Fruit fly (Drosophila melanogaster): ENCODE data around the gene sky.

Gene sky

DNA sequence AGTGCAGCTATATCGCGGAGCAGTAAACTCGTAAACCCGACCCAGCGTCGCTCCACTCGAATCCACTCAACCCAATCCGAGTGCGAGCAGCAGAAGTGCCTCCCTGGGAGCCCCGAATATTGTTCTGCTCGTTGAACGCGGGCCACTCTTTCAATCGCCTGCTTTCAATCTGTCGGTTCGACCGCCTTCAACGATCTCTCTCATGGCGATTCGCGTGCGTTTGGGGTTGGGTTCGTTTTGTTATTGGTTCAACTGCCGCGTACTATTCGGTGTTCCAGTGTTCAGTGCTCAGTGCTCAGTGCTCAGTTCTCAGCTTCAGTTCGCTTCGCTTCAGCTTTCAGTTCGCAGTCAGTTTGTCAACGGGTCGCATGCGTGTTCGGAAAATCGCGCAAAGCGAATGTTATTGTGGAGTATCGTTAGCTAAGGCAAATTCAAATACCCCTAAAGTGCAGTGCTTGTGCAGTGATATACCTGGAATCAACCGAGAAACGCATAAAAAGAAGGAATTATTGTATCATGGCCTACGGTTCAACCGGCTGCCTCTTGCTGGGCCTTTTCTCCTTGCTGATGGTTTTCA is 78.2 kb downstream of the sky start, which contains the start of gene CG31676:
Gene CG31676, plus strand, starts transcription at position 289 of the 577 bp plus-strand sequence.
- TF ChIP-seq GATAd (GFP tag; optimal IDR thresholded peaks at IDR 0.05) (no peak), sage (GFP tag; optimal IDR thresholded peaks at IDR 0.05) (no peak), dmrt93B (GFP tag; optimal IDR thresholded peaks at IDR 0.05) (no peak), pan (optimal IDR thresholded peaks at IDR 0.05) (no peak), Abd-B (GFP tag; optimal IDR thresholded peaks at IDR 0.05) (no peak), Jra (GFP tag; optimal IDR thresholded peaks at IDR 0.05) (no peak), CG32264 (GFP tag; optimal IDR thresholded peaks at IDR 0.05) (no peak), Rel (GFP tag; optimal IDR thresholded peaks at IDR 0.05) (no peak), Rel (tag; optimal IDR thresholded peaks at IDR 0.05) (no peak), tai (GFP tag; optimal IDR thresholded peaks at IDR 0.05) (no peak), br (GFP tag; optimal IDR thresholded peaks at IDR 0.05) (no peak), usp (GFP tag; optimal IDR thresholded peaks at IDR 0.05) (no peak), ey (GFP tag; optimal IDR thresholded peaks at IDR 0.05) (no peak), Vsx2 (GFP tag; optimal IDR thresholded peaks at IDR 0.05; ENCODE audit: partially characterized antibody) (no peak), jim (GFP tag; optimal IDR thresholded peaks at IDR 0.05) (no peak), dl (GFP tag; optimal IDR thresholded peaks at IDR 0.05; ENCODE audit: insufficient read depth in 1 of 2, partially characterized antibody in 2 of 2) (no peak), rgr (GFP tag; optimal IDR thresholded peaks at IDR 0.05) (no peak), foxo (GFP tag; optimal IDR thresholded peaks at IDR 0.05) (no peak), fru (GFP tag; optimal IDR thresholded peaks at IDR 0.05) (no peak), Mio (GFP tag; optimal IDR thresholded peaks at IDR 0.05) (no peak), Sp1 (GFP tag; optimal IDR thresholded peaks at IDR 0.05) (no peak)

DNA sequence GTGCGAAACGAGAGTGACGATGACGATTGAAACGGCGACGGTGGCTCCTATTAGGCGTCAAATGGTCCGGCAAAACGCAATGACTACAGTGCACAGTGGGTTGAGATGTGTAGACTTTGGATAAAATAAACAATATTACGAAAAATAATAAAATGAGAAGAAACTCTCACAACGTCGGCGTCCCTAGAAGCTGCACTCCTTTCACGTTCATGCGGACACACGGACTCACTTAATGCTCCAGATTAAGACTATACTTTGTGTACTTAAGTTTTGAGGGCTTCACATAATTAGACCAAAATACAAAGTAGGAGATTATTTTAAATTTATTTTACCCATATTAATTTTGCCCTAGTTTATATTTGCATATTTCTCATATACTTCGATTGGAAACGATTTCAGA is 78.7 kb downstream of the sky start:
- TF ChIP-seq Hr83 (GFP tag; optimal IDR thresholded peaks at IDR 0.05; ENCODE audit: poor library complexity, severe bottlenecking) = no peak
- no peak for TF ChIP-seq dmrt93B (GFP tag; optimal IDR thresholded peaks at IDR 0.05)
- TF ChIP-seq Abd-B (GFP tag; optimal IDR thresholded peaks at IDR 0.05) = no peak
- TF ChIP-seq CrebA (GFP tag; optimal IDR thresholded peaks at IDR 0.05; ENCODE audit: borderline replicate concordance) = no peak
- TF ChIP-seq rgr (GFP tag; optimal IDR thresholded peaks at IDR 0.05) = no peak
- TF ChIP-seq dsf (GFP tag; optimal IDR thresholded peaks at IDR 0.05; ENCODE audit: borderline replicate concordance) = no peak
- no peak for TF ChIP-seq Jra (GFP tag; optimal IDR thresholded peaks at IDR 0.05)
- TF ChIP-seq Vsx2 (GFP tag; optimal IDR thresholded peaks at IDR 0.05; ENCODE audit: partially characterized antibody) = no peak
- no peak for TF ChIP-seq N (GFP tag; optimal IDR thresholded peaks at IDR 0.05)
- no peak for TF ChIP-seq Mio (GFP tag; optimal IDR thresholded peaks at IDR 0.05)
- no peak for TF ChIP-seq sage (GFP tag; optimal IDR thresholded peaks at IDR 0.05)
- TF ChIP-seq lola (GFP tag; optimal IDR thresholded peaks at IDR 0.05) = no peak
- no peak for TF ChIP-seq fru (GFP tag; optimal IDR thresholded peaks at IDR 0.05)
- TF ChIP-seq foxo (GFP tag; optimal IDR thresholded peaks at IDR 0.05) = no peak
- no peak for TF ChIP-seq woc (GFP tag; optimal IDR thresholded peaks at IDR 0.05)
- TF ChIP-seq GATAd (GFP tag; optimal IDR thresholded peaks at IDR 0.05) = no peak
- no peak for TF ChIP-seq OdsH (GFP tag; optimal IDR thresholded peaks at IDR 0.05)
- no peak for TF ChIP-seq ey (GFP tag; optimal IDR thresholded peaks at IDR 0.05)
- no peak for TF ChIP-seq CG9705 (GFP tag; optimal IDR thresholded peaks at IDR 0.05)
- TF ChIP-seq Sp1 (GFP tag; optimal IDR thresholded peaks at IDR 0.05) = no peak

DNA sequence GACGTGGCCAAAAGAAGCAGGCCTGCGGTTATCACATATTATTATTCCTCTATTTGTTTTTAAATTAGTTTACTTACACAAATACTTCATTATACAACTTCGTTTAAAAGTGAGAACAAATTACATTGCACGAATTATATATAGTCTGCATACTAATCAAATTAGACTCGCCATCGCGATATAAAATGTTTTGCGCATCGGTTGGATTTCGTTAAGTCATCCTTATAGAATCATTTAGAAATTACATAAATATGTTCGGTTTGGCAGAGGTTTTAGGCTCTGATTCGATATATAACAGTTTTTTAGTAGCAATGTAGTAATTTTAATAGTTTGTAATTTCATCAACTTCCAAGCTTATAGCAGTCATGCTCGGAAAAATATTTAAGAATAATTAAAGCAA is 80.8 kb downstream of the sky start, which contains the start of gene Spn38F:
Gene Spn38F, minus strand, starts transcription at position 101 of the 400 bp plus-strand sequence.
- no peak for TF ChIP-seq usp (GFP tag; optimal IDR thresholded peaks at IDR 0.05)

DNA sequence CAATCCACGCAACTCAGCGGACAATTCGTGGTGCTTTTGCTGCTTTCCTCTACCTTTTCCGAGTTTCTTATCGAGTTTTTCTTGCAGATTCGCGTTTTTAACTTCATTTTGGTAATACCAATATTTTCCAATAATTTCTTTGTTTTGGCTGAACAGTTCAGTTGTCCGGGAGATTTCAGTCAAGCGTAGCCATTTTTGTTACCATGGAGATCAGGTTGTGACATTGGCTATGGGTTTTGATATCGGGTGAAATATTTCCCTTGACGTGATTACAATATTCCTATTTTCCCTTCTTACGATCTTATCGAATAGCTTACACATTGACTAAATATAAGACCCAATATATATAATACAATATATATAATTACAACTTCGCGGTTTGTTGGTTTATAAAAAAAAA is 83.2 kb downstream of the sky start, which contains the start of gene Oseg5:
Gene Oseg5, minus strand, starts transcription at position 340 of the 400 bp plus-strand sequence.
- TF ChIP-seq HLH106 (tag; optimal IDR thresholded peaks at IDR 0.05) (no peak), Dfd (GFP tag; optimal IDR thresholded peaks at IDR 0.05) (no peak), CG9705 (GFP tag; optimal IDR thresholded peaks at IDR 0.05) (no peak), Vsx2 (GFP tag; optimal IDR thresholded peaks at IDR 0.05; ENCODE audit: partially characterized antibody) (no peak), Myc (optimal IDR thresholded peaks at IDR 0.05) (no peak), pan (optimal IDR thresholded peaks at IDR 0.05) (no peak), N (GFP tag; optimal IDR thresholded peaks at IDR 0.05) (no peak), fru (GFP tag; optimal IDR thresholded peaks at IDR 0.05) (no peak), tai (GFP tag; optimal IDR thresholded peaks at IDR 0.05) (no peak), CG32264 (GFP tag; optimal IDR thresholded peaks at IDR 0.05) (no peak), lola (GFP tag; optimal IDR thresholded peaks at IDR 0.05) (no peak), Jra (GFP tag; optimal IDR thresholded peaks at IDR 0.05) (no peak), Sp1 (GFP tag; optimal IDR thresholded peaks at IDR 0.05) (no peak), woc (GFP tag; optimal IDR thresholded peaks at IDR 0.05) (no peak), Hr78 (GFP tag; optimal IDR thresholded peaks at IDR 0.05) (no peak), Hr83 (GFP tag; optimal IDR thresholded peaks at IDR 0.05; ENCODE audit: poor library complexity, severe bottlenecking) (no peak), sv (GFP tag; optimal IDR thresholded peaks at IDR 0.05) (no peak), OdsH (GFP tag; optimal IDR thresholded peaks at IDR 0.05) (no peak), jim (GFP tag; optimal IDR thresholded peaks at IDR 0.05) (no peak)
